Worm (Caenorhabditis elegans) whole organism, mixed stage, embryonic: ENCODE measurements around the gene clp-1.

Experiments
- M03D4.4 ChIP-seq: sonication (generic microtip); optimal IDR thresholded peaks from 2 replicates; lab custom pipeline; 2017; ENCODE audit warnings: mild to moderate bottlenecking, missing genetic modification characterization, missing compliant biosample characterization
- bed-3 ChIP-seq: fragments of 200-800 bp; sonication (Bioruptor generic); optimal IDR thresholded peaks from 3 replicates; lab custom pipeline; 2018; ENCODE audit warnings: mild to moderate bottlenecking, missing genetic modification characterization, moderate library complexity, missing compliant biosample characterization
- blmp-1 ChIP-seq: fragments of 150-350 bp; optimal IDR thresholded peaks from 2 replicates; lab custom pipeline; 2014; ENCODE audit warnings: missing biosample characterization, missing genetic modification characterization
- ceh-39 ChIP-seq: fragments of 150-350 bp; optimal IDR thresholded peaks from 2 replicates; lab custom pipeline; 2014; ENCODE audit warnings: missing biosample characterization, missing genetic modification characterization
- ceh-43 ChIP-seq: fragments of 200-800 bp; sonication (Bioruptor generic); optimal IDR thresholded peaks from 2 replicates; lab custom pipeline; 2018; ENCODE audit warnings: mild to moderate bottlenecking, missing genetic modification characterization, moderate library complexity, missing compliant biosample characterization
- ceh-83 ChIP-seq: fragments of 200-800 bp; sonication (Bioruptor generic); optimal IDR thresholded peaks from 2 replicates; lab custom pipeline; 2018; ENCODE audit warnings: mild to moderate bottlenecking, missing genetic modification characterization, missing compliant biosample characterization
- ces-1 ChIP-seq: fragments of 150-350 bp; optimal IDR thresholded peaks from 2 replicates; lab custom pipeline; 2014; ENCODE audit warnings: missing biosample characterization, missing genetic modification reagents, missing genetic modification characterization
- drap-1 ChIP-seq: fragments of 200-800 bp; sonication (Bioruptor generic); optimal IDR thresholded peaks from 3 replicates; lab custom pipeline; 2018; ENCODE audit warnings: mild to moderate bottlenecking, missing genetic modification characterization, missing compliant biosample characterization
- elt-1 ChIP-seq: sonication (generic microtip); optimal IDR thresholded peaks from 2 replicates; lab custom pipeline; 2017; ENCODE audit warnings: missing genetic modification characterization, mild to moderate bottlenecking, missing compliant biosample characterization, antibody characterized with exemption, moderate library complexity, borderline replicate concordance; ENCODE audit not compliant: insufficient read depth
- flh-1 ChIP-seq: fragments of 200-800 bp; sonication (Bioruptor generic); optimal IDR thresholded peaks from 2 replicates; lab custom pipeline; 2018; ENCODE audit warnings: mild to moderate bottlenecking, missing genetic modification characterization, moderate library complexity, missing compliant biosample characterization
- hlh-1 ChIP-seq: fragments of 150-350 bp; optimal IDR thresholded peaks from 2 replicates; lab custom pipeline; 2014; ENCODE audit warnings: missing biosample characterization, missing genetic modification reagents, missing genetic modification characterization
- lin-32 ChIP-seq: fragments of 200-800 bp; sonication (Bioruptor generic); optimal IDR thresholded peaks from 2 replicates; lab custom pipeline; 2018; ENCODE audit warnings: mild to moderate bottlenecking, missing genetic modification characterization, missing compliant biosample characterization
- lsy-2 ChIP-seq: fragments of 150-350 bp; optimal IDR thresholded peaks from 2 replicates; lab custom pipeline; 2014; ENCODE audit warnings: missing biosample characterization, missing genetic modification characterization
- mab-5 ChIP-seq: fragments of 150-350 bp; optimal IDR thresholded peaks from 2 replicates; lab custom pipeline; 2014; ENCODE audit warnings: missing biosample characterization, missing genetic modification characterization
- mep-1 ChIP-seq: fragments of 150-350 bp; optimal IDR thresholded peaks from 2 replicates; lab custom pipeline; 2017; ENCODE audit warnings: missing biosample characterization, missing genetic modification reagents, missing genetic modification characterization, inconsistent platforms
- mls-2 ChIP-seq: sonication (generic microtip); optimal IDR thresholded peaks from 2 replicates; lab custom pipeline; 2016; ENCODE audit warnings: mild to moderate bottlenecking, missing genetic modification characterization, moderate library complexity, missing compliant biosample characterization
- nhr-12 ChIP-seq: fragments of 150-350 bp; optimal IDR thresholded peaks from 2 replicates; lab custom pipeline; 2014; ENCODE audit warnings: missing biosample characterization, missing genetic modification characterization
- nhr-2 ChIP-seq: fragments of 150-350 bp; optimal IDR thresholded peaks from 2 replicates; lab custom pipeline; 2014; ENCODE audit warnings: missing biosample characterization, missing genetic modification characterization
- nhr-237 ChIP-seq: fragments of 150-350 bp; optimal IDR thresholded peaks from 2 replicates; lab custom pipeline; 2014; ENCODE audit warnings: missing biosample characterization, missing genetic modification characterization
- nhr-28 ChIP-seq: fragments of 150-350 bp; optimal IDR thresholded peaks from 2 replicates; lab custom pipeline; 2014; ENCODE audit warnings: missing biosample characterization, missing genetic modification characterization
- nhr-76 ChIP-seq: sonication (generic microtip); optimal IDR thresholded peaks from 2 replicates; lab custom pipeline; 2017; ENCODE audit warnings: missing biosample characterization, missing genetic modification characterization
- pha-4 ChIP-seq: fragments of 150-350 bp; optimal IDR thresholded peaks from 2 replicates; lab custom pipeline; 2018; ENCODE audit warnings: missing biosample characterization, missing genetic modification reagents, missing genetic modification characterization
- snpc-4 ChIP-seq: fragments of 150-350 bp; optimal IDR thresholded peaks from 2 replicates; lab custom pipeline; 2014; ENCODE audit warnings: missing biosample characterization, missing genetic modification characterization
- sptf-1 ChIP-seq: sonication (generic microtip); optimal IDR thresholded peaks from 2 replicates; lab custom pipeline; 2017; ENCODE audit warnings: mild to moderate bottlenecking, missing genetic modification characterization, moderate library complexity, missing compliant biosample characterization
- tbx-8 ChIP-seq: fragments of 200-800 bp; sonication (Bioruptor generic); optimal IDR thresholded peaks from 2 replicates; lab custom pipeline; 2018; ENCODE audit warnings: mild to moderate bottlenecking, missing genetic modification characterization, moderate library complexity, missing compliant biosample characterization
- unc-120 ChIP-seq: sonication (generic microtip); optimal IDR thresholded peaks from 2 replicates; lab custom pipeline; 2017; ENCODE audit warnings: missing genetic modification characterization, missing compliant biosample characterization; ENCODE audit not compliant: poor library complexity, severe bottlenecking
- unc-39 ChIP-seq: fragments of 150-350 bp; optimal IDR thresholded peaks from 2 replicates; lab custom pipeline; 2014; ENCODE audit warnings: missing biosample characterization, missing genetic modification characterization
- unc-62 ChIP-seq: fragments of 150-350 bp; optimal IDR thresholded peaks from 2 replicates; lab custom pipeline; 2014; ENCODE audit warnings: missing biosample characterization, missing genetic modification reagents, missing genetic modification characterization
- zip-8 ChIP-seq: fragments of 150-350 bp; optimal IDR thresholded peaks from 2 replicates; lab custom pipeline; 2014; ENCODE audit warnings: missing biosample characterization, missing genetic modification characterization
- ztf-11 ChIP-seq: fragments of 150-350 bp; optimal IDR thresholded peaks from 2 replicates; lab custom pipeline; 2014; ENCODE audit warnings: missing biosample characterization, missing genetic modification characterization

Gene clp-1

ce11 chrIII:8010260-8010822 is 30.6 kb downstream of the clp-1 start, which contains the start of gene cit-1.2:
TSS of gene cit-1.2 (plus strand) at chrIII:8010772.
- no peak for TF ChIP-seq drap-1 (GFP tag; lab: Kevin White, UChicago)
- no peak for TF ChIP-seq blmp-1 (tag; lab: Kevin White, UChicago)
- no peak for TF ChIP-seq hlh-1 (tag; lab: Kevin White, UChicago)
- TF ChIP-seq nhr-237, result no peak
- no peak for TF ChIP-seq M03D4.4 (tag; lab: Kevin White, UChicago)
- TF ChIP-seq bed-3 (GFP tag; lab: Kevin White, UChicago), result no peak
- TF ChIP-seq nhr-12, result no peak
- no peak for TF ChIP-seq zip-8 (tag; lab: Kevin White, UChicago)
- no peak for TF ChIP-seq tbx-8 (GFP tag; lab: Kevin White, UChicago)
- no peak for TF ChIP-seq ces-1
- no peak for TF ChIP-seq elt-1 (tag; lab: Kevin White, UChicago)
- no peak for TF ChIP-seq mab-5 (tag; lab: Kevin White, UChicago)
- no peak for TF ChIP-seq lin-32
- TF ChIP-seq flh-1, result no peak
- no peak for TF ChIP-seq nhr-76 (tag; lab: Kevin White, UChicago)
- TF ChIP-seq snpc-4 (tag; lab: Kevin White, UChicago), result no peak
- no peak for TF ChIP-seq unc-39 (tag; lab: Kevin White, UChicago)
- no peak for TF ChIP-seq pha-4 (tag; lab: Kevin White, UChicago)
- TF ChIP-seq nhr-2 (tag; lab: Kevin White, UChicago), result no peak
- TF ChIP-seq nhr-28, result no peak

- TF ChIP-seq ztf-11 (tag; lab: Kevin White, UChicago), result no peak
- no peak for TF ChIP-seq snpc-4 (tag; lab: Kevin White, UChicago)
- TF ChIP-seq bed-3 (GFP tag; lab: Kevin White, UChicago), result no peak
- TF ChIP-seq unc-62 (GFP tag; lab: Kevin White, UChicago), result no peak
- no peak for TF ChIP-seq nhr-76 (tag; lab: Kevin White, UChicago)
- no peak for TF ChIP-seq unc-120 (tag; lab: Kevin White, UChicago)
- no peak for TF ChIP-seq blmp-1 (tag; lab: Kevin White, UChicago)
- TF ChIP-seq sptf-1 (tag; lab: Kevin White, UChicago), result no peak
- no peak for TF ChIP-seq ceh-43 (GFP tag; lab: Kevin White, UChicago)
- TF ChIP-seq M03D4.4 (tag; lab: Kevin White, UChicago), result no peak
- TF ChIP-seq nhr-28, result no peak
- no peak for TF ChIP-seq mab-5 (tag; lab: Kevin White, UChicago)
- TF ChIP-seq mls-2 (tag; lab: Kevin White, UChicago), result no peak
- TF ChIP-seq tbx-8 (GFP tag; lab: Kevin White, UChicago), result no peak
- TF ChIP-seq lsy-2 (tag; lab: Kevin White, UChicago), result no peak
- TF ChIP-seq zip-8 (tag; lab: Kevin White, UChicago), result no peak
- TF ChIP-seq flh-1, result no peak
- no peak for TF ChIP-seq ceh-39 (tag; lab: Kevin White, UChicago)
- no peak for TF ChIP-seq pha-4 (tag; lab: Kevin White, UChicago)
Observed at ce11 chrIII:8013582-8013981, 33.8 kb downstream of the clp-1 start.

- no peak for TF ChIP-seq zip-8 (tag; lab: Kevin White, UChicago)
Observed at ce11 chrIII:8016438-8016837, 36.7 kb downstream of the clp-1 start, which contains the start of gene F44B9.5. TSS of gene F44B9.5 (minus strand) at chrIII:8016538.

ce11 chrIII:8017053-8017452 is 37.3 kb downstream of the clp-1 start:
- TF ChIP-seq nhr-237 (no peak), ceh-83 (GFP tag; lab: Kevin White, UChicago) (no peak), bed-3 (GFP tag; lab: Kevin White, UChicago) (no peak), nhr-76 (tag; lab: Kevin White, UChicago) (no peak), sptf-1 (tag; lab: Kevin White, UChicago) (no peak), lsy-2 (tag; lab: Kevin White, UChicago) (no peak), M03D4.4 (tag; lab: Kevin White, UChicago) (no peak), unc-62 (GFP tag; lab: Kevin White, UChicago) (no peak), mep-1 (no peak), drap-1 (GFP tag; lab: Kevin White, UChicago) (no peak), ztf-11 (tag; lab: Kevin White, UChicago) (no peak), ces-1 (no peak), unc-120 (tag; lab: Kevin White, UChicago) (no peak), elt-1 (tag; lab: Kevin White, UChicago) (no peak), nhr-12 (no peak)
